Worm (Caenorhabditis elegans) whole organism, L4 larva: Measurements from ENCODE around the gene kreg-1.
"Not testable (repeated sequence)": the region's sequence is repeated elsewhere in the genome, so short reads cannot be mapped to it uniquely, and the experiment has no call there.

Experiments
- D1046.2 ChIP-seq: fragments of 200-800 bp; sonication (Bioruptor generic); IDR thresholded peaks from 2 replicates; pipeline ENCODE4 v1.3.6; 2022; ENCODE audit warnings: missing genetic modification characterization, missing compliant biosample characterization
- Y105C5A.15 ChIP-seq: fragments of 200-800 bp; sonication (Bioruptor generic); IDR thresholded peaks from 2 replicates; pipeline ENCODE4 v1.3.6; 2022; ENCODE audit warnings: missing genetic modification characterization, missing compliant biosample characterization
- Y5F2A.4 ChIP-seq: fragments of 200-800 bp; sonication (Bioruptor generic); optimal IDR thresholded peaks from 2 replicates; lab custom pipeline; 2018; ENCODE audit warnings: mild to moderate bottlenecking, missing genetic modification characterization, missing compliant biosample characterization
- ZK337.2 ChIP-seq: fragments of 200-800 bp; sonication (Bioruptor generic); IDR thresholded peaks from 2 replicates; pipeline ENCODE4 v1.3.6; 2022; ENCODE audit warnings: missing genetic modification reagents, missing genetic modification characterization, missing compliant biosample characterization
- ZK546.5 ChIP-seq, 2 experiments: sonication (generic microtip); optimal IDR thresholded peaks; 2 replicates each; lab custom pipeline; 2017; ENCODE audit warnings: missing biosample characterization in 2 of 2, missing genetic modification characterization in 2 of 2
- aha-1 ChIP-seq: fragments of 150-350 bp; peaks from one replicate; lab custom pipeline; 2014; ENCODE audit warnings: missing biosample characterization, missing genetic modification characterization
- aly-2 ChIP-seq: sonication (generic microtip); optimal IDR thresholded peaks from 2 replicates; lab custom pipeline; 2018; ENCODE audit warnings: missing biosample characterization, missing genetic modification characterization
- arid-1 ChIP-seq: fragments of 200-800 bp; sonication (Bioruptor generic); conservative IDR thresholded peaks from 2 replicates; pipeline ENCODE4 v1.3.6; 2022; ENCODE audit warnings: missing genetic modification reagents, missing genetic modification characterization, missing compliant biosample characterization
- ceh-20 ChIP-seq: fragments of 200-800 bp; sonication (Bioruptor generic); IDR thresholded peaks from 2 replicates; pipeline ENCODE4 v1.3.6; 2022; ENCODE audit warnings: missing genetic modification reagents, missing genetic modification characterization, missing compliant biosample characterization
- ceh-32 ChIP-seq: sonication (generic microtip); optimal IDR thresholded peaks from 2 replicates; lab custom pipeline; 2016; ENCODE audit warnings: mild to moderate bottlenecking, missing genetic modification characterization, missing compliant biosample characterization; ENCODE audit not compliant: poor library complexity
- ceh-44 ChIP-seq: fragments of 200-800 bp; sonication (Bioruptor generic); IDR thresholded peaks from 2 replicates; pipeline ENCODE4 v1.3.6; 2022; ENCODE audit warnings: missing genetic modification reagents, missing genetic modification characterization, missing compliant biosample characterization
- cey-2 ChIP-seq: sonication (generic microtip); optimal IDR thresholded peaks from 3 replicates; lab custom pipeline; 2017; ENCODE audit warnings: missing genetic modification characterization, mild to moderate bottlenecking, missing compliant biosample characterization, antibody characterized with exemption, borderline replicate concordance; ENCODE audit not compliant: insufficient read depth
- ctbp-1 ChIP-seq: fragments of 200-800 bp; sonication (Bioruptor generic); IDR thresholded peaks from 2 replicates; pipeline ENCODE4 v1.3.6; 2022; ENCODE audit warnings: missing genetic modification reagents, missing genetic modification characterization, missing compliant biosample characterization
- daf-16 ChIP-seq, 3 experiments: sonication (generic microtip); optimal IDR thresholded peaks; 2 replicates each; lab custom pipeline; 2016 to 2017; ENCODE audit warnings: missing genetic modification characterization in 3 of 3, missing genetic modification reagents in 3 of 3, mild to moderate bottlenecking in 2 of 3, missing compliant biosample characterization in 2 of 3, missing biosample characterization in 1 of 3, moderate library complexity in 1 of 3
- daf-19 ChIP-seq: fragments of 200-800 bp; sonication (Bioruptor generic); conservative IDR thresholded peaks from 2 replicates; pipeline ENCODE4 v1.3.6; 2022; ENCODE audit warnings: missing genetic modification characterization, missing compliant biosample characterization
- dmd-6 ChIP-seq: fragments of 200-800 bp; sonication (Bioruptor generic); IDR thresholded peaks from 2 replicates; pipeline ENCODE4 v1.3.6; 2022; ENCODE audit warnings: missing genetic modification reagents, missing genetic modification characterization, missing compliant biosample characterization
- dmd-9 ChIP-seq: fragments of 200-800 bp; sonication (Bioruptor generic); IDR thresholded peaks from 2 replicates; pipeline ENCODE4 v1.3.6; 2022; ENCODE audit warnings: missing genetic modification reagents, missing genetic modification characterization, missing compliant biosample characterization
- egl-27 ChIP-seq: sonication (generic microtip); optimal IDR thresholded peaks from 3 replicates; lab custom pipeline; 2017; ENCODE audit warnings: missing biosample characterization, missing genetic modification reagents, missing genetic modification characterization
- egl-43 ChIP-seq: fragments of 200-800 bp; sonication (Bioruptor generic); IDR thresholded peaks from 2 replicates; pipeline ENCODE4 v1.3.6; 2022; ENCODE audit warnings: missing genetic modification reagents, missing genetic modification characterization, missing compliant biosample characterization
- hlh-11 ChIP-seq: fragments of 200-800 bp; sonication (Bioruptor generic); optimal IDR thresholded peaks from 2 replicates; lab custom pipeline; 2018; ENCODE audit warnings: mild to moderate bottlenecking, missing genetic modification characterization, missing compliant biosample characterization
- hmg-1.1 ChIP-seq: fragments of 200-800 bp; sonication (Bioruptor generic); IDR thresholded peaks from 2 replicates; pipeline ENCODE4 v1.3.6; 2022; ENCODE audit warnings: missing genetic modification reagents, missing genetic modification characterization, missing compliant biosample characterization
- lin-15B ChIP-seq: fragments of 150-350 bp; sonication (generic microtip); optimal IDR thresholded peaks from 3 replicates; lab custom pipeline; 2014; ENCODE audit warnings: missing biosample characterization, missing genetic modification characterization
- lsy-2 ChIP-seq, 2 experiments: fragments of 150-350 bp in 1 of 2; sonication (generic microtip) in 1 of 2; optimal IDR thresholded peaks; 2 replicates each; lab custom pipeline; 2014 to 2017; ENCODE audit warnings: missing biosample characterization in 2 of 2, missing genetic modification characterization in 2 of 2
- mdt-29 ChIP-seq: fragments of 200-800 bp; sonication (Bioruptor generic); IDR thresholded peaks from 2 replicates; pipeline ENCODE4 v1.3.6; 2022; ENCODE audit warnings: missing genetic modification reagents, missing genetic modification characterization, missing compliant biosample characterization
- mep-1 ChIP-seq: fragments of 150-350 bp; sonication (generic microtip); optimal IDR thresholded peaks from 3 replicates; lab custom pipeline; 2014; ENCODE audit warnings: missing biosample characterization, missing genetic modification characterization
- mxl-3 ChIP-seq: fragments of 200-800 bp; sonication (Bioruptor generic); optimal IDR thresholded peaks from 2 replicates; lab custom pipeline; 2018; ENCODE audit warnings: mild to moderate bottlenecking, missing genetic modification characterization, missing compliant biosample characterization
- nhr-11 ChIP-seq: fragments of 150-350 bp; optimal IDR thresholded peaks from 2 replicates; lab custom pipeline; 2014; ENCODE audit warnings: missing biosample characterization, missing genetic modification characterization
- nhr-48 ChIP-seq: sonication (generic microtip); optimal IDR thresholded peaks from 2 replicates; lab custom pipeline; 2016; ENCODE audit warnings: mild to moderate bottlenecking, missing genetic modification characterization, missing compliant biosample characterization
- nhr-6 ChIP-seq: fragments of 150-350 bp; optimal IDR thresholded peaks from 2 replicates; lab custom pipeline; 2014; ENCODE audit warnings: missing biosample characterization, missing genetic modification characterization
- nhr-77 ChIP-seq: fragments of 150-350 bp; optimal IDR thresholded peaks from 2 replicates; lab custom pipeline; 2014; ENCODE audit warnings: missing biosample characterization, missing genetic modification characterization
- php-3 ChIP-seq: fragments of 200-800 bp; sonication (Bioruptor generic); IDR thresholded peaks from 2 replicates; pipeline ENCODE4 v1.3.6; 2022; ENCODE audit warnings: missing genetic modification reagents, missing genetic modification characterization, missing compliant biosample characterization
- rbr-2 ChIP-seq: sonication (generic microtip); optimal IDR thresholded peaks from 2 replicates; lab custom pipeline; 2016; ENCODE audit warnings: missing genotype, missing genetic modification characterization, missing compliant biosample characterization
- saeg-2 ChIP-seq: fragments of 200-800 bp; sonication (Bioruptor generic); IDR thresholded peaks from 2 replicates; pipeline ENCODE4 v1.3.6; 2022; ENCODE audit warnings: missing genetic modification reagents, missing genetic modification characterization, missing compliant biosample characterization
- sdz-12 ChIP-seq: fragments of 200-800 bp; sonication (Bioruptor generic); optimal IDR thresholded peaks from 2 replicates; lab custom pipeline; 2018; ENCODE audit warnings: mild to moderate bottlenecking, missing genetic modification characterization, missing compliant biosample characterization
- set-16 ChIP-seq: fragments of 200-800 bp; sonication (Bioruptor generic); IDR thresholded peaks from 2 replicates; pipeline ENCODE4 v1.3.6; 2022; ENCODE audit warnings: missing genetic modification reagents, missing genetic modification characterization, missing compliant biosample characterization
- tra-1 ChIP-seq: fragments of 200-800 bp; sonication (Bioruptor generic); IDR thresholded peaks from 2 replicates; pipeline ENCODE4 v1.3.6; 2022; ENCODE audit warnings: missing genetic modification reagents, missing genetic modification characterization, missing compliant biosample characterization
- unc-39 ChIP-seq: sonication (generic microtip); optimal IDR thresholded peaks from 2 replicates; lab custom pipeline; 2017; ENCODE audit warnings: missing biosample characterization, missing genetic modification characterization
- unc-62 ChIP-seq, 3 experiments: fragments of 150-350 bp in 1 of 3; sonication (generic microtip); optimal IDR thresholded peaks in 2 of 3; peaks in 1 of 3; 1 replicate in 1 of 3; 2 replicates in 2 of 3; lab custom pipeline; 2014 to 2017; ENCODE audit warnings: missing biosample characterization in 3 of 3, missing genetic modification characterization in 3 of 3, missing genetic modification reagents in 3 of 3, missing genotype in 1 of 3
- zag-1 ChIP-seq: fragments of 150-350 bp; optimal IDR thresholded peaks from 2 replicates; lab custom pipeline; 2014; ENCODE audit warnings: missing biosample characterization, missing genetic modification characterization
- zip-11 ChIP-seq: fragments of 200-800 bp; sonication (Bioruptor generic); IDR thresholded peaks from 2 replicates; pipeline ENCODE4 v1.3.6; 2022; ENCODE audit warnings: missing genetic modification characterization, missing compliant biosample characterization

The kreg-1 gene

DNA sequence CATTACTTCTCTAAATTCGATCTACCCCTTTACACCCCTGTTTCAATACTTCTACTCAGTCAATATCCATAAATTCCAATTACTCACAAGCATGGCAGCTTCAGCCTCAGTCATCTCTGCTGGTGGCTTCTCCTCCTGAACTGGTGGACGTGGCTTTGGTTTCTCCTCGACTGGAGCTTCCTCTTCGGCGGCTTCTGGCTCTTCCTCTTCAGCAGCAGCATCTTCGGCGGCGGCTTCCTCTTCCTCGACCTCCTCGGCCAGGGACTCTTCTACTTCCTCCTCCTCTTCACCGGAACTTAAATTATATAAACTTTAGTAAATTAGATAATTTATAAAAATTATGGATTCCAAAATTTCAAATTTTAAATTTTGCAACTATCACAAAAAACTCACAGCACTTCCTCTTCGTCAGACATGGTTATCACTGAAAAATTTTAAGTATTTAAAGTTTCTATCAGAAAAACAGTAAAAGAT, 13.6 kb downstream of the kreg-1 start, which contains the start of gene tnt-2:
Gene tnt-2 (minus strand): TSS at position 424 of the 474 bp plus-strand sequence.
- TF ChIP-seq daf-19 (GFP tag; lab: Robert Waterston, UW) (no peak), aha-1 (tag; lab: Kevin White, UChicago) (peak; percentile 58), set-16 (GFP tag; lab: Robert Waterston, UW) (peak; percentile 90)
- TF ChIP-seq, all 104 proteins: peak for 2

DNA sequence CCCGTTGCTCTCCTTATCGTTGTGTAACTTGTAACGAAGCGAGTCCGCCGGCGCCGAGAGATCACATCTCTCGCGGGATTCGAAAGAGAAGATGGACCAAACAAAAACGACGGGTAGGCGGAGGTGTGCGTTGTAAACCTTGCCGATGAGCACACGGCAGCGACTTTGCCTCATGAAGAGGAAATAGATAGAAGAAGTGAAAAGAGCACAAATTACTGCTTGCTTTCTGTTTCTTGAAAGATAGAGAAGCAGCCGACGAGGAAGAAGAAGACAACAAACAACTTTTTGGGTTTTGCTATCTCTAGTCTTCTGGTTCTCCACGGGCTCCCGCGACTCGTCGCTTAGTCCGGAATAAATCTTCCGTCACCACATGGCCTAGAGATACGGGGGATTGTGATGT, 14.3 kb downstream of the kreg-1 start:
- TF ChIP-seq daf-16 (GFP tag; optimal IDR thresholded peaks at IDR 0.05; lab: Kevin White, UChicago) (peak in 1 of 2 experiments; percentile 93), daf-16 (tag; optimal IDR thresholded peaks at IDR 0.05; lab: Kevin White, UChicago) (no peak), hlh-11 (tag; lab: Kevin White, UChicago) (peak; percentile 74), nhr-11 (tag; lab: Kevin White, UChicago) (peak; percentile 30), hmg-1.1 (0 out of 2 replicates have a peak, but pooled peaks have one; percentile 15), ceh-20 (GFP tag; lab: Robert Waterston, UW) (0 out of 2 replicates have a peak, but pooled peaks have one; percentile 22), nhr-6 (no peak), dmd-6 (GFP tag; lab: Robert Waterston, UW) (no peak), mxl-3 (peak; percentile 23), ctbp-1 (peak; percentile 50; the same call in 1 of the 2 replicates)

DNA sequence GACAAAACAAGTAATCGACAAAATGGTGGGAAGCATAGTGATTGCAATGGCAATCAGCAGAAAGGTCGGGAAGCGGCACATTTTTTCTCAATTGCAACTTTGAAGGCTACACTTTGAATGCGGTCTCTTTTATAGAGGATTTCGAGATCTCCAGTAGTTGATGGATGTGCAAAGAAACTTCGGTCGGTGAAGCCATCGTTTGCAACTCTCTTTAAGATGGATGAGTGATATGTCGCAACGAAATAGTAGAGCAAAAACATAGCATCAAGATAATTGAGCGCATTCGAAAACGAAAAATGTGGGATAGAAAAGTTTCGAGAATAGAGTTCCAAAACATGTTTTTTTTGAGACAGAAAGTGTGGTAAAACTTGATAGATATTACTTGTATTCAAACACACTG, 17.7 kb downstream of the kreg-1 start, which contains the start of gene EGAP4.1:
Gene EGAP4.1 (minus strand): TSS at position 101 of the 400 bp plus-strand sequence.
- TF ChIP-seq rbr-2 (tag; lab: Kevin White, UChicago) (no peak), nhr-11 (tag; lab: Kevin White, UChicago) (peak; percentile 28), sdz-12 (GFP tag; lab: Kevin White, UChicago) (no peak), ceh-44 (GFP tag; lab: Robert Waterston, UW) (no peak)

DNA sequence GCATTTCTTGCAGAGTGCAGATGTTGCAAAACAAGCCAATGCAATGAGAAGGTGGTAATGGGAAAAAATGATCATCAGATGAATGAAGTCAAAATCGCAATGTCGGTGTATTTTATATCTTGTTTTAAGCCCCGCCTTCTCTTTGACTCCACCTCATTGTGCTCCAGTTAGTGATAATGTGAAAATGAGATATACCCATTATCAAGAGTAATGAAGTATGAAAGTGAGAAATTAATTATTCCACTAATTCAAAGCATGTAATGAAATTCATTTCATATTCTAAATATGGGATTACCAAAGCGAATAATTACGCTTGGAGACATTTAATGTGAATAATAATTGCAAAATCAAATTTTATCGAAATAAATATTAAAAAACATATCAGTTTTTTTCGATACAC, 22.3 kb downstream of the kreg-1 start, which contains the start of gene M02D8.6:
Gene M02D8.6 (minus strand): TSS at position 101 of the 400 bp plus-strand sequence.
- not testable (repeated sequence) for TF ChIP-seq ceh-32 (tag; lab: Kevin White, UChicago); unc-39 (tag; lab: Kevin White, UChicago); nhr-48

DNA sequence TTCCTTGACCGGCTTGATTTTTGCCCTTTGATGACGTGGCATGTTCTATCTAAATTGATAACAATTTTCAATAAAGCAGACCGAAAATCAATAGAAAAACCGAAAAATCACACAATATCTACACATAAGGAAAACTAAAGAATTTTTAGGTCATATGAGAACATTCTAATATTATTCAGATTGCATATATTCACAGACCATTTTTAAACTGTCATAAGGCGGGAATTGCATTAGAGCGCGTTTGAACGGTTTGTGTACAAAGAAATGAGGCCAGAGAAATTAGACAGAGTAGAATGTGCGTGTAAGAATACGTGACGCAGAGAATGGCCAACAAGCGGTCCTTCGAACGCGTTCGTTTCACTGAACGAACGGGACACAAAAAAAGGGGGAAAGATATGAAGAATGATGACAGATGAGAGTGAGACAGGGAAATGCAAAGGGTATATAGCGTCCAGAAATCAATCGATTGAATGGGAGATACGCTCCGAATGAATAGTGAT, 27.5 kb downstream of the kreg-1 start, which contains the start of gene M02D8.3:
Gene M02D8.3 (minus strand): TSS at position 51 of the 500 bp plus-strand sequence.
- no peak for TF ChIP-seq ceh-20 (GFP tag; lab: Robert Waterston, UW)
- TF ChIP-seq dmd-6 (GFP tag; lab: Robert Waterston, UW): 0 out of 2 replicates have a peak, but pooled peaks have one; percentile 16
- no peak for TF ChIP-seq Y5F2A.4 (GFP tag; lab: Kevin White, UChicago)
- TF ChIP-seq nhr-77 (tag; lab: Kevin White, UChicago): peak; percentile 45
- TF ChIP-seq D1046.2: no peak
- TF ChIP-seq ZK546.5 (tag; optimal IDR thresholded peaks at IDR 0.05; lab: Kevin White, UChicago): no peak
- no peak for TF ChIP-seq mdt-29 (GFP tag; lab: Robert Waterston, UW)
- no peak for TF ChIP-seq saeg-2
- no peak for TF ChIP-seq cey-2 (tag; lab: Kevin White, UChicago)
- peak; percentile 74 for TF ChIP-seq mep-1 (tag; lab: Kevin White, UChicago)
- TF ChIP-seq php-3 (GFP tag; lab: Robert Waterston, UW): no peak
- no peak for TF ChIP-seq egl-43 (GFP tag; lab: Robert Waterston, UW)
- peak in 1 of 2 experiments; percentile 69 for TF ChIP-seq lsy-2 (tag; optimal IDR thresholded peaks at IDR 0.05; lab: Kevin White, UChicago)
- no peak for TF ChIP-seq unc-62 (GFP tag; optimal IDR thresholded peaks at IDR 0.05 in 1 of 2; lab: Kevin White, UChicago)
- no peak for TF ChIP-seq unc-62 (tag; optimal IDR thresholded peaks at IDR 0.05; lab: Kevin White, UChicago)
- 0 out of 2 replicates have a peak, but pooled peaks have one; percentile 41 for TF ChIP-seq hmg-1.1
- no peak for TF ChIP-seq ZK337.2 (GFP tag; lab: Robert Waterston, UW)
- TF ChIP-seq zip-11 (GFP tag; lab: Robert Waterston, UW): no peak
- no peak for TF ChIP-seq Y105C5A.15 (GFP tag; lab: Robert Waterston, UW)
- TF ChIP-seq zag-1 (tag; lab: Kevin White, UChicago): no peak
- peak; percentile 10 for TF ChIP-seq nhr-6
- TF ChIP-seq ctbp-1: no peak
- peak; percentile 98 for TF ChIP-seq aha-1 (tag; lab: Kevin White, UChicago)
- 0 out of 2 replicates have a peak, but pooled peaks have one; percentile 6 for TF ChIP-seq arid-1 (GFP tag; lab: Robert Waterston, UW)
- no peak for TF ChIP-seq aly-2
- TF ChIP-seq unc-39 (tag; lab: Kevin White, UChicago): no peak
- TF ChIP-seq nhr-11 (tag; lab: Kevin White, UChicago): no peak
- no peak for TF ChIP-seq lin-15B (tag; lab: Kevin White, UChicago)
- no peak for TF ChIP-seq egl-27 (tag; lab: Kevin White, UChicago)
- TF ChIP-seq tra-1 (GFP tag; lab: Robert Waterston, UW): no peak
- TF ChIP-seq dmd-9: no peak
